Worm (Caenorhabditis elegans): Measurements from ENCODE around the gene F38H4.4.

The F38H4.4 gene

DNA sequence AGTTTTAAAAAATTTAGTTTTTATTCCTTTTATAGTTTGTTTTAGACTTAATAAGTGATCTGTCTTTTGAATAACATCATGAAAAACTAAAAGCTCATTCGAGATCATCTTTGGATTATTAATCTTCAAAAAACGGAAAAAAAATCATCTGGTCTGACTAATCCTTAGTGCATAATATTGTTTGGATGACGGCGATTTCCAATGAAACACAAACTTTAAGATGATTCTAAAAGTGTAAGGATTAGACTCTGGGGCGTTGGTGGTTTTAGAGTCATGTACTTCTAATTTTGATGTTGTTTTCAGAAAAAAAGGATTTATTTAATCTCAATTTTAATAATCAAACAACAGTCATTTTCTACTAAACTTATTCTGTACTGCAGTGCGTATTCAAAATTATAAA, 45.3 kb downstream of the F38H4.4 start:
- no peak for TF ChIP-seq dve-1 (tag; optimal IDR thresholded peaks at IDR 0.05)
- no peak for TF ChIP-seq C08G9.2 (tag; optimal IDR thresholded peaks at IDR 0.05)
- no peak for TF ChIP-seq ceh-19 (GFP tag; optimal IDR thresholded peaks at IDR 0.05)

DNA sequence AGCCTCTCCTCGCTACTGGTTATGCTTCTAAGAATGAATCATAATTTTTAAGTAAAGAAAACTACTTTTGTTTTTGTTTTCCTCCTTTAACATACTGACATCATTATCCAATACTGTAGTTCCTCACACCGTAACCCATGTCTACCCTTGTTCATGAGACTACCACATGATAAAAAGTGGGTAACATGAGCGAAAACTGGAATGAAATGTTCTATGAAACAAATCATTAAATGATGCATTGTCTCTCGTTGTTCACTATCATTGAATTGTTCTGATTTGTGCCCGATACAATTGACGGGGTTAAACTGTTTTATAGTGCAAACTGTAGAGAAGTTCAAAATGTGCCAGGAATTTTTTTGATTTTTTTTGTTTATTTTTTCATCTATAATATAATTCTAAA, 49.6 kb downstream of the F38H4.4 start:
- TF ChIP-seq ceh-14 (tag; optimal IDR thresholded peaks at IDR 0.05), result no peak
- no peak for TF ChIP-seq unc-42 (tag; optimal IDR thresholded peaks at IDR 0.05)
- no peak for TF ChIP-seq ceh-19 (GFP tag; optimal IDR thresholded peaks at IDR 0.05)
- no peak for TF ChIP-seq ztf-16 (tag; optimal IDR thresholded peaks at IDR 0.05)
- no peak for TF ChIP-seq sox-4 (tag; optimal IDR thresholded peaks at IDR 0.05)
- TF ChIP-seq ahr-1 (tag; optimal IDR thresholded peaks at IDR 0.05), result no peak
- TF ChIP-seq pros-1 (tag; optimal IDR thresholded peaks at IDR 0.05), result no peak
- no peak for TF ChIP-seq hlh-30 (tag; optimal IDR thresholded peaks at IDR 0.05; ENCODE audit: insufficient read depth)
- no peak for TF ChIP-seq lim-6 (tag; optimal IDR thresholded peaks at IDR 0.05)
- no peak for TF ChIP-seq unc-86 (tag; optimal IDR thresholded peaks at IDR 0.05)
- TF ChIP-seq hlh-6 (tag; optimal IDR thresholded peaks at IDR 0.05), result no peak
- no peak for TF ChIP-seq ceh-6 (GFP tag; optimal IDR thresholded peaks at IDR 0.05)
- TF ChIP-seq elt-2 (tag; optimal IDR thresholded peaks at IDR 0.05), result no peak
- no peak for TF ChIP-seq ets-4 (tag; optimal IDR thresholded peaks at IDR 0.05)
- no peak for TF ChIP-seq hlh-15 (tag; optimal IDR thresholded peaks at IDR 0.05)
- no peak for TF ChIP-seq K02D7.2 (tag; optimal IDR thresholded peaks at IDR 0.05)
- TF ChIP-seq fax-1 (tag; optimal IDR thresholded peaks at IDR 0.05), result no peak
- no peak for TF ChIP-seq ceh-31 (tag; optimal IDR thresholded peaks at IDR 0.05)
- no peak for TF ChIP-seq zip-5 (tag; optimal IDR thresholded peaks at IDR 0.05)

DNA sequence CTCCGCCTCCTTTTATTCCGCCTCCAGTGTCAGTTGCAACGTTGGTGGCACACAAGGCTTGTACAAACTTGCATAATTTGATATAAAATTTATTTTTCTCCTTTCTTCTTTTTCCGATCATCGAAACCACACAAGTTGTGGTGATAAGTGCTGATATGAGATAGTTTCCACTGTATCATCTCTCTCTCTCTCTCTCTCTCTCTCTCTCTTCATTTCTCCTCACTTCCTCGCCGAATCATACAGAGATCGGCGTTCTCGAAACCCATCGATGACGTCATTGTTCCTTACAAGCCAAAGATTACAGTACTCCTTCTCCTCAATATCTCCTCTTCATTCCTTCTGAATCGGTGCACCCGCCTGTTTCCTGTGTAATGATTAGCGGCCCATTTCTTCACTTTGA, 51.3 kb downstream of the F38H4.4 start, which contains the start of gene nhr-43:
Gene nhr-43 (plus strand): TSS at position 233 of the 400 bp plus-strand sequence.
- TF ChIP-seq pqm-1 (tag; optimal IDR thresholded peaks at IDR 0.05), result no peak
- no peak for TF ChIP-seq elt-4 (tag; optimal IDR thresholded peaks at IDR 0.05)
- TF ChIP-seq tbx-7 (tag; optimal IDR thresholded peaks at IDR 0.05), result no peak
- TF ChIP-seq fax-1 (tag; optimal IDR thresholded peaks at IDR 0.05), result no peak
- TF ChIP-seq zip-5 (tag; optimal IDR thresholded peaks at IDR 0.05), result no peak
- no peak for TF ChIP-seq gmeb-2 (tag; optimal IDR thresholded peaks at IDR 0.05)
- no peak for TF ChIP-seq dmd-4 (tag; optimal IDR thresholded peaks at IDR 0.05; ENCODE audit: borderline replicate concordance)
- TF ChIP-seq lin-11 (tag; optimal IDR thresholded peaks at IDR 0.05), result no peak

Data from whole organism, late embryonic.